Worm (Caenorhabditis elegans) whole organism, L1 larva: ENCODE results near the gene nhr-205.

Experiments used
- C04F5.9 ChIP-seq: sonication (generic microtip); optimal IDR thresholded peaks from 2 replicates; lab custom pipeline; 2016; ENCODE audit warnings: missing genetic modification characterization, missing compliant biosample characterization
- C16A3.4 ChIP-seq: fragments of 150-350 bp; optimal IDR thresholded peaks from 2 replicates; lab custom pipeline; 2014; ENCODE audit warnings: missing biosample characterization, missing genetic modification characterization
- C34B4.2 ChIP-seq: sonication (generic microtip); optimal IDR thresholded peaks from 2 replicates; lab custom pipeline; 2017; ENCODE audit warnings: mild to moderate bottlenecking, missing genetic modification characterization, missing compliant biosample characterization
- Y116A8C.19 ChIP-seq: sonication (generic microtip); optimal IDR thresholded peaks from 2 replicates; lab custom pipeline; 2016; ENCODE audit warnings: missing compliant biosample characterization, missing genetic modification characterization, borderline replicate concordance
- aha-1 ChIP-seq: fragments of 150-350 bp; optimal IDR thresholded peaks from 2 replicates; lab custom pipeline; 2014; ENCODE audit warnings: missing biosample characterization, missing genetic modification characterization
- alr-1 ChIP-seq: fragments of 200-800 bp; sonication (Bioruptor generic); optimal IDR thresholded peaks from 2 replicates; lab custom pipeline; 2018; ENCODE audit warnings: borderline replicate concordance, mild to moderate bottlenecking, missing genetic modification characterization, missing compliant biosample characterization
- ceh-8 ChIP-seq: fragments of 200-800 bp; sonication (Bioruptor generic); optimal IDR thresholded peaks from 2 replicates; lab custom pipeline; 2018; ENCODE audit warnings: mild to moderate bottlenecking, missing genetic modification characterization, moderate library complexity, missing compliant biosample characterization
- ceh-88 ChIP-seq: fragments of 200-800 bp; sonication (Bioruptor generic); IDR thresholded peaks from 2 replicates; pipeline ENCODE4 v1.3.6; 2022; ENCODE audit warnings: missing genetic modification characterization, missing compliant biosample characterization
- ceh-90 ChIP-seq: sonication (generic microtip); optimal IDR thresholded peaks from 2 replicates; lab custom pipeline; 2016; ENCODE audit warnings: missing genetic modification characterization, missing compliant biosample characterization
- dsc-1 ChIP-seq: sonication (generic microtip); optimal IDR thresholded peaks from 2 replicates; lab custom pipeline; 2016; ENCODE audit warnings: mild to moderate bottlenecking, missing genetic modification characterization, missing compliant biosample characterization
- efl-1 ChIP-seq, 4 experiments: fragments of 150-350 bp; optimal IDR thresholded peaks in 3 of 4; peaks in 1 of 4; 1 replicate in 1 of 4; 2 replicates in 3 of 4; lab custom pipeline; 2014; ENCODE audit warnings: missing biosample characterization in 2 of 4, missing genetic modification characterization in 2 of 4, missing genetic modification reagents in 2 of 4
- egl-13 ChIP-seq: sonication (generic microtip); optimal IDR thresholded peaks from 2 replicates; lab custom pipeline; 2016; ENCODE audit warnings: missing genotype, missing genetic modification reagents, missing genetic modification characterization, missing compliant biosample characterization
- ets-5 ChIP-seq: fragments of 200-800 bp; sonication (Bioruptor generic); IDR thresholded peaks from 2 replicates; pipeline ENCODE4 v1.3.6; 2022; ENCODE audit warnings: missing genetic modification characterization, missing compliant biosample characterization
- fos-1 ChIP-seq: fragments of 150-350 bp; optimal IDR thresholded peaks from 2 replicates; lab custom pipeline; 2014; ENCODE audit warnings: missing biosample characterization, missing genetic modification characterization
- hlh-17 ChIP-seq: fragments of 200-800 bp; sonication (Bioruptor generic); optimal IDR thresholded peaks from 2 replicates; lab custom pipeline; 2018; ENCODE audit warnings: missing genetic modification characterization, mild to moderate bottlenecking, missing compliant biosample characterization, moderate library complexity, borderline replicate concordance
- hpl-2 ChIP-seq: fragments of 150-350 bp; optimal IDR thresholded peaks from 2 replicates; lab custom pipeline; 2014; ENCODE audit warnings: missing biosample characterization, missing genetic modification reagents, missing genetic modification characterization
- isw-1 ChIP-seq: fragments of 200-800 bp; sonication (Bioruptor generic); IDR thresholded peaks from 2 replicates; pipeline ENCODE4 v1.3.6; 2022; ENCODE audit warnings: missing genetic modification characterization, missing compliant biosample characterization
- jun-1 ChIP-seq: fragments of 150-350 bp; optimal IDR thresholded peaks from 2 replicates; lab custom pipeline; 2014; ENCODE audit warnings: missing biosample characterization, missing genetic modification reagents, missing genetic modification characterization
- lin-15B ChIP-seq: fragments of 150-350 bp; sonication (generic microtip); optimal IDR thresholded peaks from 3 replicates; lab custom pipeline; 2014; ENCODE audit warnings: missing biosample characterization, missing genetic modification characterization
- lsy-2 ChIP-seq, 2 experiments: fragments of 150-350 bp; optimal IDR thresholded peaks; 2 replicates each; lab custom pipeline; 2014; ENCODE audit warnings: missing biosample characterization in 2 of 2, missing genetic modification characterization in 2 of 2
- mab-9 ChIP-seq: fragments of 200-800 bp; sonication (Bioruptor generic); IDR thresholded peaks from 2 replicates; pipeline ENCODE4 v1.3.6; 2022; ENCODE audit warnings: missing genetic modification reagents, missing genetic modification characterization, missing compliant biosample characterization
- mef-2 ChIP-seq: fragments of 150-350 bp; optimal IDR thresholded peaks from 2 replicates; lab custom pipeline; 2014; ENCODE audit warnings: missing biosample characterization, missing genetic modification characterization
- nhr-11 ChIP-seq: fragments of 150-350 bp; optimal IDR thresholded peaks from 2 replicates; lab custom pipeline; 2014; ENCODE audit warnings: missing biosample characterization, missing genetic modification characterization
- nhr-12 ChIP-seq: sonication (generic microtip); optimal IDR thresholded peaks from 2 replicates; lab custom pipeline; 2017; ENCODE audit warnings: missing biosample characterization, missing genetic modification characterization
- nhr-19 ChIP-seq: fragments of 200-800 bp; sonication (Bioruptor generic); conservative IDR thresholded peaks from 2 replicates; pipeline ENCODE4 v1.3.6; 2022; ENCODE audit warnings: missing genetic modification characterization, missing compliant biosample characterization
- nhr-20 ChIP-seq: sonication (generic microtip); optimal IDR thresholded peaks from 2 replicates; lab custom pipeline; 2016; ENCODE audit warnings: mild to moderate bottlenecking, missing genetic modification characterization, missing compliant biosample characterization
- nhr-76 ChIP-seq: sonication (generic microtip); optimal IDR thresholded peaks from 2 replicates; lab custom pipeline; 2017; ENCODE audit warnings: missing biosample characterization, missing genetic modification characterization
- nhr-77 ChIP-seq: fragments of 150-350 bp; optimal IDR thresholded peaks from 2 replicates; lab custom pipeline; 2014; ENCODE audit warnings: missing biosample characterization, missing genetic modification characterization
- nhr-84 ChIP-seq: sonication (generic microtip); optimal IDR thresholded peaks from 2 replicates; lab custom pipeline; 2017; ENCODE audit warnings: missing biosample characterization, missing genetic modification characterization
- nhr-85 ChIP-seq: sonication (generic microtip); peaks from one replicate; lab custom pipeline; 2016; ENCODE audit warnings: missing genetic modification characterization, inconsistent platforms, missing compliant biosample characterization
- nhr-90 ChIP-seq: sonication (generic microtip); optimal IDR thresholded peaks from 2 replicates; lab custom pipeline; 2016; ENCODE audit warnings: mild to moderate bottlenecking, missing genetic modification characterization, missing compliant biosample characterization; ENCODE audit not compliant: poor library complexity
- pax-3 ChIP-seq: fragments of 200-800 bp; sonication (Bioruptor generic); optimal IDR thresholded peaks from 2 replicates; lab custom pipeline; 2018; ENCODE audit warnings: mild to moderate bottlenecking, missing genetic modification characterization, moderate library complexity, missing compliant biosample characterization
- rnt-1 ChIP-seq: sonication (generic microtip); optimal IDR thresholded peaks from 2 replicates; lab custom pipeline; 2016; ENCODE audit warnings: mild to moderate bottlenecking, missing genetic modification characterization, moderate library complexity, missing compliant biosample characterization
- snpc-4 ChIP-seq: fragments of 150-350 bp; optimal IDR thresholded peaks from 2 replicates; lab custom pipeline; 2014; ENCODE audit warnings: missing biosample characterization, missing genetic modification characterization
- snu-23 ChIP-seq: sonication (generic microtip); optimal IDR thresholded peaks from 2 replicates; lab custom pipeline; 2016; ENCODE audit warnings: missing genetic modification characterization, missing compliant biosample characterization
- sox-4 ChIP-seq: sonication (generic microtip); optimal IDR thresholded peaks from 2 replicates; lab custom pipeline; 2016; ENCODE audit warnings: missing genetic modification characterization, missing compliant biosample characterization
- unc-86 ChIP-seq: sonication (generic microtip); optimal IDR thresholded peaks from 2 replicates; lab custom pipeline; 2016; ENCODE audit warnings: missing genetic modification characterization, missing compliant biosample characterization
- unc-98 ChIP-seq: fragments of 200-800 bp; sonication (Bioruptor generic); IDR thresholded peaks from 2 replicates; pipeline ENCODE4 v1.3.6; 2022; ENCODE audit warnings: missing genetic modification characterization, missing compliant biosample characterization
- vab-15 ChIP-seq: sonication (generic microtip); optimal IDR thresholded peaks from 2 replicates; lab custom pipeline; 2017; ENCODE audit warnings: missing genotype, mild to moderate bottlenecking, missing genetic modification characterization, missing compliant biosample characterization
- xbp-1 ChIP-seq: sonication (generic microtip); optimal IDR thresholded peaks from 2 replicates; lab custom pipeline; 2016; ENCODE audit warnings: missing genetic modification characterization, missing compliant biosample characterization
- zag-1 ChIP-seq: fragments of 150-350 bp; optimal IDR thresholded peaks from 2 replicates; lab custom pipeline; 2014; ENCODE audit warnings: missing biosample characterization, missing genetic modification characterization
- zip-4 ChIP-seq: fragments of 200-800 bp; sonication (Bioruptor generic); optimal IDR thresholded peaks from 2 replicates; lab custom pipeline; 2018; ENCODE audit warnings: mild to moderate bottlenecking, missing genetic modification characterization, moderate library complexity, missing compliant biosample characterization

Gene nhr-205

DNA sequence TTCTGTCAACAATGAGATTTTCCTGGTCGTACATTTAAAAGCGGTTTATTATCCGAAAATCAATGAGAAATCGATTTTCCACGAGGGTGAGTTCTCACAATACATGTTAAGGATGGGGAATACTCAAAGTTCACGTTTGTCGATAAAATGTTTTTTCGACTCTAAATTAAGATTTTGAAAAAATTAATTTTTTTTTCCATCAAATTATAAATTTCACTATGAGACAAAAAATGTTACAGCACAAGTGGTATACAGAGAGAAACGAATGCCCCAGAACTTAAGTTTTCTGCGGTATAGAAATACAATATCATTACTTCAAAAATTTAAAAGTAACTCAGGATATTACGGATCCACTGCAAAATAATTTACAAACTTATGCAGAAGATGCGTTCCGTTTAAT, 3.3 kb downstream of the nhr-205 start, which contains the start of gene R04B5.1:
Gene R04B5.1, minus strand, starts transcription at position 101 of the 400 bp plus-strand sequence.
- no peak for TF ChIP-seq aha-1
- no peak for TF ChIP-seq zip-4 (GFP tag; lab: Kevin White, UChicago)
- no peak for TF ChIP-seq lsy-2 (tag; optimal IDR thresholded peaks at IDR 0.05; lab: Kevin White, UChicago)
- no peak for TF ChIP-seq ceh-8
- no peak for TF ChIP-seq C16A3.4
- no peak for TF ChIP-seq sox-4
- no peak for TF ChIP-seq vab-15 (tag; lab: Kevin White, UChicago)
- no peak for TF ChIP-seq hlh-17 (GFP tag; lab: Kevin White, UChicago)
- no peak for TF ChIP-seq mab-9 (GFP tag; lab: Robert Waterston, UW)
- TF ChIP-seq nhr-84: no peak
- no peak for TF ChIP-seq snu-23 (GFP tag; lab: Kevin White, UChicago)
- no peak for TF ChIP-seq jun-1 (tag; lab: Kevin White, UChicago)
- no peak for TF ChIP-seq nhr-20 (tag; lab: Kevin White, UChicago)
- TF ChIP-seq dsc-1 (tag; lab: Kevin White, UChicago): no peak
- TF ChIP-seq unc-98 (GFP tag; lab: Robert Waterston, UW): no peak
- TF ChIP-seq unc-86 (tag; lab: Kevin White, UChicago): no peak
- TF ChIP-seq fos-1 (tag; lab: Kevin White, UChicago): no peak
- no peak for TF ChIP-seq C34B4.2 (tag; lab: Kevin White, UChicago)

DNA sequence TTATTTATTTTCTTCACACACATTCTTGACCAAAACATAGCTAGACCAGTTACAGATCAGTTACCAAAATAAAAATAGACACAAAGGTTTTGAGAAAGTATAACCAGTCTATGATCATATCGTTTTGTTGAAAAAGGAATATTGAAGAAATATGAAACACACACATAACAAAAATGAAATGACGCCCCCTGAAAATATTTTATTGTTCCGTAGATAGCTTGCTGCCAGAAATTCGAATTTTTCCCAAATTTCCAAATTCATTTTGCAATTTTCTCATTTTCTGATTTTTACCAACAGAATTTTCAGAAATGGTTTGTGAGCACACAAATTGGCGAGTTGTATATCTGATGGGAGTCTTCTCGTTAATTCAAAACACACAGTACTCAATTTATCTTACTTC, 6.1 kb downstream of the nhr-205 start, which contains the start of gene F57A8.7:
Gene F57A8.7, plus strand, starts transcription at position 301 of the 400 bp plus-strand sequence.
- TF ChIP-seq ets-5 (GFP tag; lab: Robert Waterston, UW) (no peak), nhr-12 (tag; lab: Kevin White, UChicago) (no peak), nhr-20 (tag; lab: Kevin White, UChicago) (no peak), zag-1 (tag; lab: Kevin White, UChicago) (no peak), lin-15B (tag; lab: Kevin White, UChicago) (no peak), nhr-11 (tag; lab: Kevin White, UChicago) (no peak), nhr-77 (tag; lab: Kevin White, UChicago) (no peak), pax-3 (no peak), nhr-85 (no peak), ceh-90 (tag; lab: Kevin White, UChicago) (no peak), efl-1 (optimal IDR thresholded peaks at IDR 0.05; lab: Kevin White, UChicago) (no peak), efl-1 (GFP tag; optimal IDR thresholded peaks at IDR 0.05 in 1 of 2; lab: Kevin White, UChicago) (no peak)

ce11 chrV:10073793-10074192, 7.8 kb downstream of the nhr-205 start, which contains the start of gene F57A8.6:
TSS of gene F57A8.6 (minus strand) at chrV:10073893.
- TF ChIP-seq xbp-1 (tag; lab: Kevin White, UChicago): no peak
- TF ChIP-seq sox-4: no peak
- TF ChIP-seq C34B4.2 (tag; lab: Kevin White, UChicago): no peak
- TF ChIP-seq isw-1 (GFP tag; lab: Robert Waterston, UW): no peak
- TF ChIP-seq dsc-1 (tag; lab: Kevin White, UChicago): no peak
- TF ChIP-seq nhr-19 (GFP tag; lab: Robert Waterston, UW): no peak
- no peak for TF ChIP-seq C04F5.9 (tag; lab: Kevin White, UChicago)
- TF ChIP-seq lsy-2 (tag; optimal IDR thresholded peaks at IDR 0.05; lab: Kevin White, UChicago): no peak
- no peak for TF ChIP-seq hlh-17 (GFP tag; lab: Kevin White, UChicago)
- no peak for TF ChIP-seq mef-2 (tag; lab: Kevin White, UChicago)
- no peak for TF ChIP-seq ceh-88 (GFP tag; lab: Robert Waterston, UW)
- TF ChIP-seq alr-1 (tag; lab: Kevin White, UChicago): no peak
- TF ChIP-seq nhr-90 (tag; lab: Kevin White, UChicago): no peak
- no peak for TF ChIP-seq lin-15B (tag; lab: Kevin White, UChicago)
- TF ChIP-seq rnt-1: no peak
- TF ChIP-seq nhr-76 (tag; lab: Kevin White, UChicago): no peak
- no peak for TF ChIP-seq egl-13 (tag; lab: Kevin White, UChicago)
- TF ChIP-seq snpc-4 (tag; lab: Kevin White, UChicago): no peak
- no peak for TF ChIP-seq Y116A8C.19 (tag; lab: Kevin White, UChicago)
- TF ChIP-seq hpl-2: no peak
- TF ChIP-seq, all 84 proteins: peak for 0
